Worm (Caenorhabditis elegans): ENCODE data around the gene ppk-3.

- TF ChIP-seq ztf-11 (tag; optimal IDR thresholded peaks at IDR 0.05): no peak
- TF ChIP-seq lin-11 (tag; optimal IDR thresholded peaks at IDR 0.05): no peak
- TF ChIP-seq skn-1 (tag; optimal IDR thresholded peaks at IDR 0.05): no peak
- no peak for TF ChIP-seq nhr-6 (tag; optimal IDR thresholded peaks at IDR 0.05)
- no peak for TF ChIP-seq unc-62 (GFP tag; optimal IDR thresholded peaks at IDR 0.05)
- TF ChIP-seq ceh-82 (tag; optimal IDR thresholded peaks at IDR 0.05): no peak
- no peak for TF ChIP-seq nhr-77 (tag; optimal IDR thresholded peaks at IDR 0.05)
- TF ChIP-seq ama-1 (optimal IDR thresholded peaks at IDR 0.05): no peak
- TF ChIP-seq nhr-23 (tag; optimal IDR thresholded peaks at IDR 0.05): no peak
- no peak for TF ChIP-seq ZK546.5 (tag; optimal IDR thresholded peaks at IDR 0.05)
- TF ChIP-seq nhr-237 (tag; optimal IDR thresholded peaks at IDR 0.05): no peak
- TF ChIP-seq nhr-21 (tag; optimal IDR thresholded peaks at IDR 0.05): no peak
Observed at ce11 chrX:12929961-12930360, 45.5 kb downstream of the ppk-3 start, which contains the start of gene C34E7.3.

Measured in whole organism, L2 larva.